Worm (Caenorhabditis elegans) whole organism, L2 larva: ENCODE measurements around the gene C35A5.3.

Experiments
- C34F6.9 ChIP-seq: fragments of 150-350 bp; optimal IDR thresholded peaks from 2 replicates; lab custom pipeline; 2014; ENCODE audit warnings: missing biosample characterization, missing genetic modification characterization
- F13H6.1 ChIP-seq: sonication (generic microtip); optimal IDR thresholded peaks from 2 replicates; lab custom pipeline; 2016; ENCODE audit warnings: missing genetic modification characterization, missing compliant biosample characterization
- R02D3.7 ChIP-seq: fragments of 150-350 bp; optimal IDR thresholded peaks from 2 replicates; lab custom pipeline; 2014; ENCODE audit warnings: missing biosample characterization, missing genetic modification characterization
- Y55F3AM.14 ChIP-seq: fragments of 200-800 bp; sonication (Bioruptor generic); optimal IDR thresholded peaks from 2 replicates; lab custom pipeline; 2018; ENCODE audit warnings: mild to moderate bottlenecking, missing genetic modification characterization, missing compliant biosample characterization
- ZK546.5 ChIP-seq: sonication (generic microtip); optimal IDR thresholded peaks from 2 replicates; lab custom pipeline; 2017; ENCODE audit warnings: missing biosample characterization, missing genetic modification characterization
- alr-1 ChIP-seq: fragments of 150-350 bp; optimal IDR thresholded peaks from 2 replicates; lab custom pipeline; 2014; ENCODE audit warnings: missing biosample characterization, missing genetic modification characterization
- aly-2 ChIP-seq: fragments of 150-350 bp; optimal IDR thresholded peaks from 2 replicates; lab custom pipeline; 2014; ENCODE audit warnings: missing biosample characterization, missing genetic modification characterization
- ama-1 ChIP-seq: fragments of 150-350 bp; optimal IDR thresholded peaks from 2 replicates; lab custom pipeline; 2018; ENCODE audit warnings: inconsistent platforms
- blmp-1 ChIP-seq: sonication (generic microtip); optimal IDR thresholded peaks from 2 replicates; lab custom pipeline; 2017; ENCODE audit warnings: missing genetic modification characterization, mild to moderate bottlenecking, missing compliant biosample characterization, antibody characterized with exemption, moderate library complexity; ENCODE audit not compliant: insufficient read depth
- ceh-16 ChIP-seq: fragments of 150-350 bp; optimal IDR thresholded peaks from 2 replicates; lab custom pipeline; 2014; ENCODE audit warnings: missing biosample characterization, missing genetic modification characterization
- ceh-82 ChIP-seq: fragments of 150-350 bp; optimal IDR thresholded peaks from 2 replicates; lab custom pipeline; 2014; ENCODE audit warnings: missing biosample characterization, missing genetic modification characterization
- crh-2 ChIP-seq: sonication (generic microtip); optimal IDR thresholded peaks from 2 replicates; lab custom pipeline; 2017; ENCODE audit warnings: missing biosample characterization, missing genetic modification characterization
- dmd-4 ChIP-seq: sonication (generic microtip); optimal IDR thresholded peaks from 2 replicates; lab custom pipeline; 2017; ENCODE audit warnings: missing biosample characterization, missing genetic modification characterization
- egl-27 ChIP-seq: sonication (generic microtip); optimal IDR thresholded peaks from 3 replicates; lab custom pipeline; 2017; ENCODE audit warnings: missing biosample characterization, missing genetic modification reagents, missing genetic modification characterization
- elt-1 ChIP-seq: fragments of 150-350 bp; optimal IDR thresholded peaks from 2 replicates; lab custom pipeline; 2014; ENCODE audit warnings: missing biosample characterization, missing genetic modification characterization
- elt-3 ChIP-seq: sonication (generic microtip); optimal IDR thresholded peaks from 2 replicates; lab custom pipeline; 2017; ENCODE audit warnings: missing biosample characterization, missing genetic modification characterization
- fos-1 ChIP-seq: fragments of 150-350 bp; optimal IDR thresholded peaks from 2 replicates; lab custom pipeline; 2014; ENCODE audit warnings: missing biosample characterization, missing genetic modification characterization
- gmeb-1 ChIP-seq: fragments of 150-350 bp; optimal IDR thresholded peaks from 2 replicates; lab custom pipeline; 2014; ENCODE audit warnings: missing biosample characterization, missing genetic modification characterization
- lin-11 ChIP-seq: fragments of 150-350 bp; sonication (generic microtip); optimal IDR thresholded peaks from 2 replicates; lab custom pipeline; 2014; ENCODE audit warnings: missing biosample characterization, missing genetic modification characterization, inconsistent platforms, mixed read lengths
- lin-13 ChIP-seq: fragments of 150-350 bp; optimal IDR thresholded peaks from 2 replicates; lab custom pipeline; 2014; ENCODE audit warnings: missing biosample characterization, missing genetic modification reagents, missing genetic modification characterization
- lin-39 ChIP-seq: fragments of 150-350 bp; optimal IDR thresholded peaks from 2 replicates; lab custom pipeline; 2014; ENCODE audit warnings: missing biosample characterization, missing genetic modification reagents, missing genetic modification characterization
- lsy-2 ChIP-seq, 2 experiments: fragments of 150-350 bp in 1 of 2; sonication (generic microtip) in 1 of 2; optimal IDR thresholded peaks; 2 replicates each; lab custom pipeline; 2014 to 2017; ENCODE audit warnings: missing biosample characterization in 2 of 2, missing genetic modification characterization in 2 of 2
- mab-5 ChIP-seq: fragments of 150-350 bp; optimal IDR thresholded peaks from 2 replicates; lab custom pipeline; 2014; ENCODE audit warnings: missing biosample characterization, missing genetic modification characterization
- mbf-1 ChIP-seq: sonication (generic microtip); optimal IDR thresholded peaks from 2 replicates; lab custom pipeline; 2017; ENCODE audit warnings: missing biosample characterization, missing genetic modification characterization
- mdl-1 ChIP-seq, 2 experiments: fragments of 150-350 bp in 1 of 2; sonication (generic microtip) in 1 of 2; optimal IDR thresholded peaks; 2 replicates each; lab custom pipeline; 2017; ENCODE audit warnings: missing biosample characterization in 2 of 2, missing genetic modification characterization in 2 of 2
- nhr-10 ChIP-seq: sonication (generic microtip); optimal IDR thresholded peaks from 2 replicates; lab custom pipeline; 2017; ENCODE audit warnings: missing biosample characterization, missing genetic modification characterization
- nhr-11 ChIP-seq: fragments of 150-350 bp; optimal IDR thresholded peaks from 2 replicates; lab custom pipeline; 2014; ENCODE audit warnings: missing biosample characterization, missing genetic modification characterization
- nhr-12 ChIP-seq: fragments of 150-350 bp; optimal IDR thresholded peaks from 2 replicates; lab custom pipeline; 2014; ENCODE audit warnings: missing biosample characterization, missing genetic modification characterization
- nhr-129 ChIP-seq: fragments of 150-350 bp; optimal IDR thresholded peaks from 2 replicates; lab custom pipeline; 2014; ENCODE audit warnings: missing biosample characterization, missing genetic modification characterization
- nhr-21 ChIP-seq: fragments of 150-350 bp; optimal IDR thresholded peaks from 2 replicates; lab custom pipeline; 2014; ENCODE audit warnings: missing biosample characterization, missing genetic modification characterization
- nhr-23 ChIP-seq: fragments of 150-350 bp; optimal IDR thresholded peaks from 2 replicates; lab custom pipeline; 2014; ENCODE audit warnings: missing biosample characterization, missing genetic modification reagents, missing genetic modification characterization
- nhr-237 ChIP-seq: fragments of 150-350 bp; optimal IDR thresholded peaks from 2 replicates; lab custom pipeline; 2014; ENCODE audit warnings: missing biosample characterization, missing genetic modification characterization
- nhr-25 ChIP-seq: fragments of 150-350 bp; sonication (generic microtip); optimal IDR thresholded peaks from 3 replicates; lab custom pipeline; 2014; ENCODE audit warnings: missing biosample characterization, missing genetic modification characterization
- nhr-6 ChIP-seq: fragments of 150-350 bp; optimal IDR thresholded peaks from 2 replicates; lab custom pipeline; 2014; ENCODE audit warnings: missing biosample characterization, missing genetic modification characterization
- nhr-77 ChIP-seq: fragments of 150-350 bp; optimal IDR thresholded peaks from 2 replicates; lab custom pipeline; 2014; ENCODE audit warnings: missing biosample characterization, missing genetic modification characterization
- peb-1 ChIP-seq: fragments of 150-350 bp; optimal IDR thresholded peaks from 2 replicates; lab custom pipeline; 2014; ENCODE audit warnings: missing biosample characterization, missing genetic modification characterization
- sem-4 ChIP-seq: fragments of 150-350 bp; optimal IDR thresholded peaks from 2 replicates; lab custom pipeline; 2014; ENCODE audit warnings: missing biosample characterization, missing genetic modification reagents, missing genetic modification characterization
- skn-1 ChIP-seq: sonication (generic microtip); optimal IDR thresholded peaks from 2 replicates; lab custom pipeline; 2017; ENCODE audit warnings: missing biosample characterization, missing genetic modification characterization
- sma-9 ChIP-seq, 2 experiments: fragments of 150-350 bp in 1 of 2; sonication (generic microtip) in 1 of 2; optimal IDR thresholded peaks; 2 replicates each; lab custom pipeline; 2014 to 2016; ENCODE audit warnings: missing genetic modification characterization in 2 of 2, mild to moderate bottlenecking in 1 of 2, missing biosample characterization in 1 of 2, missing compliant biosample characterization in 1 of 2, missing genetic modification reagents in 1 of 2, moderate library complexity in 1 of 2
- snpc-4 ChIP-seq: fragments of 150-350 bp; optimal IDR thresholded peaks from 2 replicates; lab custom pipeline; 2014; ENCODE audit warnings: missing biosample characterization, missing genetic modification characterization
- unc-39 ChIP-seq: fragments of 150-350 bp; optimal IDR thresholded peaks from 2 replicates; lab custom pipeline; 2014; ENCODE audit warnings: missing biosample characterization, missing genetic modification characterization
- unc-55 ChIP-seq: fragments of 150-350 bp; sonication (generic microtip); optimal IDR thresholded peaks from 3 replicates; lab custom pipeline; 2014; ENCODE audit warnings: missing biosample characterization, missing genetic modification reagents, missing genetic modification characterization
- unc-62 ChIP-seq: fragments of 150-350 bp; optimal IDR thresholded peaks from 2 replicates; lab custom pipeline; 2014; ENCODE audit warnings: missing biosample characterization, missing genetic modification reagents, missing genetic modification characterization
- zag-1 ChIP-seq: fragments of 150-350 bp; optimal IDR thresholded peaks from 2 replicates; lab custom pipeline; 2014; ENCODE audit warnings: missing biosample characterization, missing genetic modification characterization
- ztf-1 ChIP-seq: fragments of 200-800 bp; sonication (Bioruptor generic); conservative IDR thresholded peaks from 2 replicates; pipeline ENCODE4 v1.3.6; 2022; ENCODE audit warnings: missing genetic modification characterization, missing compliant biosample characterization
- ztf-11 ChIP-seq: sonication (generic microtip); optimal IDR thresholded peaks from 2 replicates; lab custom pipeline; 2017; ENCODE audit warnings: missing biosample characterization, missing genetic modification characterization
- ztf-4 ChIP-seq: fragments of 150-350 bp; optimal IDR thresholded peaks from 2 replicates; lab custom pipeline; 2014; ENCODE audit warnings: missing biosample characterization, missing genetic modification characterization

The C35A5.3 gene

ce11 chrV:10540024-10540423, 38.8 kb upstream of the C35A5.3 start, which contains the start of gene degt-1:
degt-1 (plus strand) TSS chrV:10540324.
- TF ChIP-seq ama-1 (lab: Kevin White, UChicago) (no peak), alr-1 (tag; lab: Kevin White, UChicago) (no peak), lin-39 (tag; lab: Kevin White, UChicago) (no peak), dmd-4 (no peak), mbf-1 (tag; lab: Kevin White, UChicago) (no peak), nhr-23 (tag; lab: Kevin White, UChicago) (no peak), unc-39 (tag; lab: Kevin White, UChicago) (no peak), elt-1 (tag; lab: Kevin White, UChicago) (no peak), nhr-77 (tag; lab: Kevin White, UChicago) (no peak)
- TF ChIP-seq, all 48 proteins: peak for 0

DNA sequence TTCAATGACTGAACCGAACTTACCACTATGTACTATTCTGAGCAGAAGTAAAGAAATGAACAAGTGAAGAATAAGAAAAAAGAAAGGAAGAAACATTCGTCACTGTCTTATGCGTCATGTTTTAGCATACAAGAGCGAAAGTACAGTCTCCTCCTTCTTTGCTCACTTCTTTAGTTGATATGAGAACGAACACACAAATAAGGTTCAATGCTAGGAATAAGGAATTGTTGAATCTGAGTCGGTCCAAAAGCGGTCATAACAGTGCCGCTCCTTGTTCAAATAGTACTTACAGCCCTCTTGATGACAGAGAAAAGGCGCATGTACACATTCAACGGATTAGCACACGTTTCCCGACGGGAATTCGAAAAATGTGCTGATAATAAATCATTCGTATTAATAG, 37.9 kb upstream of the C35A5.3 start, which contains the start of gene F25D1.8:
TSS of gene F25D1.8 (plus strand) at position 301 of the 400 bp plus-strand sequence.
- TF ChIP-seq elt-1 (tag; lab: Kevin White, UChicago) = no peak
- TF ChIP-seq nhr-12 (tag; lab: Kevin White, UChicago) = no peak
- no peak for TF ChIP-seq mdl-1 (tag; optimal IDR thresholded peaks at IDR 0.05; lab: Kevin White, UChicago)
- no peak for TF ChIP-seq mab-5 (tag; lab: Kevin White, UChicago)
- TF ChIP-seq gmeb-1 = no peak
- no peak for TF ChIP-seq nhr-21 (tag; lab: Kevin White, UChicago)
- no peak for TF ChIP-seq nhr-77 (tag; lab: Kevin White, UChicago)
- no peak for TF ChIP-seq lin-13 (GFP tag; lab: Kevin White, UChicago)
- no peak for TF ChIP-seq mbf-1 (tag; lab: Kevin White, UChicago)
- TF ChIP-seq skn-1 (tag; lab: Kevin White, UChicago) = no peak

DNA sequence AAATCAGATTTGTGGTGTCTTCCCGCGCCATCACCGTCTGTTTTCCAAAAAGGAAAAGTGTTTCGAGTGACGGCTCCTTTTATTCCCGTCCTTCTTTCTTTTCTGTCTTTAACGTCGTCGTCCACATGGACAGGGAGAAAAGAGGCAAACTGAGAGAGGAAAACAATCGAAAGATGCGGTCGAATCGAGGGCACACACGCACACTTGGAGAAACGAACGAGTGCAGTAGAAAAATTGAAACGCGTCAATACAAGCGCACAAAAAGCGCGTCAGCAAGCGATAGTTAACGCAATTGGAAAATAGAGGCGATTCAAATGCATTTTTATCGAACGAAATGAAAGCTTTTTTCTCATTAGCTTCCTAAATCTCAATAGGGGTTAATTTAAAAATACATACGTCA, 35.6 kb upstream of the C35A5.3 start:
- TF ChIP-seq lin-11 (tag; lab: Kevin White, UChicago) (peak; percentile 93), C34F6.9 (tag; lab: Kevin White, UChicago) (peak; percentile 98), Y55F3AM.14 (GFP tag; lab: Kevin White, UChicago) (peak; percentile 86), peb-1 (tag; lab: Kevin White, UChicago) (no peak), alr-1 (tag; lab: Kevin White, UChicago) (no peak), lin-13 (GFP tag; lab: Kevin White, UChicago) (peak; percentile 93), aly-2 (tag; lab: Kevin White, UChicago) (no peak), gmeb-1 (peak; percentile 96), mbf-1 (tag; lab: Kevin White, UChicago) (no peak), dmd-4 (no peak), ceh-82 (peak; percentile 44), unc-39 (tag; lab: Kevin White, UChicago) (no peak), ztf-4 (peak; percentile 69), ztf-1 (GFP tag; lab: Robert Waterston, UW) (no peak), ceh-16 (tag; lab: Kevin White, UChicago) (peak; percentile 86), ztf-11 (no peak), lin-39 (tag; lab: Kevin White, UChicago) (peak; percentile 2), ama-1 (lab: Kevin White, UChicago) (peak; percentile 74), egl-27 (peak; percentile 87), mab-5 (tag; lab: Kevin White, UChicago) (peak; percentile 87), unc-62 (GFP tag; lab: Kevin White, UChicago) (peak; percentile 32), nhr-23 (tag; lab: Kevin White, UChicago) (no peak), R02D3.7 (tag; lab: Kevin White, UChicago) (peak; percentile 42), nhr-129 (tag; lab: Kevin White, UChicago) (peak; percentile 97), blmp-1 (tag; lab: Kevin White, UChicago) (peak; percentile 52), sma-9 (GFP tag; optimal IDR thresholded peaks at IDR 0.05; lab: Kevin White, UChicago) (peak; percentile 95), sma-9 (tag; optimal IDR thresholded peaks at IDR 0.05; lab: Kevin White, UChicago) (no peak), crh-2 (tag; lab: Kevin White, UChicago) (peak; percentile 96), elt-3 (tag; lab: Kevin White, UChicago) (no peak), nhr-25 (tag; lab: Kevin White, UChicago) (peak; percentile 93), ZK546.5 (peak; percentile 12), elt-1 (tag; lab: Kevin White, UChicago) (no peak), F13H6.1 (tag; lab: Kevin White, UChicago) (peak; percentile 94), nhr-77 (tag; lab: Kevin White, UChicago) (peak; percentile 48), mdl-1 (tag; optimal IDR thresholded peaks at IDR 0.05; lab: Kevin White, UChicago) (peak in 1 of 2 experiments; percentile 79), nhr-11 (tag; lab: Kevin White, UChicago) (no peak), snpc-4 (tag; lab: Kevin White, UChicago) (peak; percentile 85), nhr-12 (tag; lab: Kevin White, UChicago) (peak; percentile 19), nhr-237 (no peak), lsy-2 (tag; optimal IDR thresholded peaks at IDR 0.05; lab: Kevin White, UChicago) (peak; percentile 86 to 95), nhr-10 (tag; lab: Kevin White, UChicago) (peak; percentile 31), nhr-6 (tag; lab: Kevin White, UChicago) (peak; percentile 93), skn-1 (tag; lab: Kevin White, UChicago) (no peak), zag-1 (peak; percentile 64), sem-4 (tag; lab: Kevin White, UChicago) (peak; percentile 95), unc-55 (GFP tag; lab: Kevin White, UChicago) (peak; percentile 94), fos-1 (tag; lab: Kevin White, UChicago) (peak; percentile 89)
